Fruit fly (Drosophila melanogaster): Measurements from ENCODE around the gene Semp1.

The Semp1 gene

DNA sequence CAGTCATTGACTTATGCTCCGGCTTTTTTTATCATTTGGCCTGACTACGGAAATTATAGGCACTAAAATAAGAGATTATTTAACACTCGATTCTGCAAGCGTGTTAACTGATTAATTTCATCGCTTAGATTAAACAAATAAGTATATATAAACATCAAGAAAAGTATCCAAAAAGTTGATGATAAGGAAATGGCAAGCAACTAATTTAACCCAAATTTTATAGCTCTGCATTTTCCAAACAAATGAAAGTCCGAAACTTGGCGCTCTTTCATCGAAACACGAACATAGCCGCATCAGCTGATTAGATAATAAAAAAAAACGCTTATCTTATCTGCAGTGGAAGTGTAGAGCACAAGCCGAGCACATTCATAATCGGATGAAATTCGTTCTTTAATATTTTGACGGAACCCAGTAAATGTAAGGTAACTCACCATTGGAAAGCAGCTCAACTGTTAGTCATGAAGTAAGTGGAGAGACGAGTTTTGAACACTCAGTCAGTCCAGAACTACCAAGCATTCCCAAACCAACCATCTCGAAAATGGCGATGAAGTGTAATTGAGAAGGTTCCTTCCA, 16.5 kb upstream of the Semp1 start, which contains the start of gene CG18480:
Gene CG18480 (plus strand): TSS at position 407 of the 573 bp plus-strand sequence.
- TF ChIP-seq Abd-B (GFP tag; optimal IDR thresholded peaks at IDR 0.05) = no peak
- no peak for TF ChIP-seq jim (GFP tag; optimal IDR thresholded peaks at IDR 0.05)
- peak; percentile 68 for TF ChIP-seq ey (GFP tag; optimal IDR thresholded peaks at IDR 0.05)
- TF ChIP-seq woc (GFP tag; optimal IDR thresholded peaks at IDR 0.05) = peak; percentile 48
- no peak for TF ChIP-seq sage (GFP tag; optimal IDR thresholded peaks at IDR 0.05)
- no peak for TF ChIP-seq CrebA (GFP tag; optimal IDR thresholded peaks at IDR 0.05; ENCODE audit: borderline replicate concordance)
- TF ChIP-seq Hnf4 (GFP tag; optimal IDR thresholded peaks at IDR 0.05) = peak; percentile 57
- peak; percentile 66 for TF ChIP-seq br (GFP tag; optimal IDR thresholded peaks at IDR 0.05)
- no peak for TF ChIP-seq GATAd (GFP tag; optimal IDR thresholded peaks at IDR 0.05)
- TF ChIP-seq Rel (GFP tag; optimal IDR thresholded peaks at IDR 0.05) = no peak
- no peak for TF ChIP-seq Rel (tag; optimal IDR thresholded peaks at IDR 0.05)
- no peak for TF ChIP-seq sv (GFP tag; optimal IDR thresholded peaks at IDR 0.05)
- peak; percentile 76 for TF ChIP-seq rgr (GFP tag; optimal IDR thresholded peaks at IDR 0.05)
- TF ChIP-seq brk (GFP tag; optimal IDR thresholded peaks at IDR 0.05) = peak; percentile 58
- TF ChIP-seq N (GFP tag; optimal IDR thresholded peaks at IDR 0.05) = no peak
- peak; percentile 6 for TF ChIP-seq dmrt93B (GFP tag; optimal IDR thresholded peaks at IDR 0.05)
- TF ChIP-seq Mio (GFP tag; optimal IDR thresholded peaks at IDR 0.05) = no peak
- TF ChIP-seq fru (GFP tag; optimal IDR thresholded peaks at IDR 0.05) = peak; percentile 74
- no peak for TF ChIP-seq usp (GFP tag; optimal IDR thresholded peaks at IDR 0.05)
- TF ChIP-seq Dfd (GFP tag; optimal IDR thresholded peaks at IDR 0.05) = no peak
- peak; percentile 48 for TF ChIP-seq Sp1 (GFP tag; optimal IDR thresholded peaks at IDR 0.05)
- TF ChIP-seq h (GFP tag; optimal IDR thresholded peaks at IDR 0.05) = peak; percentile 79
- peak in 1 of 2 experiments; percentile 82 for TF ChIP-seq foxo (GFP tag; optimal IDR thresholded peaks at IDR 0.05)
- peak; percentile 59 for TF ChIP-seq OdsH (GFP tag; optimal IDR thresholded peaks at IDR 0.05)
- TF ChIP-seq Vsx2 (GFP tag; optimal IDR thresholded peaks at IDR 0.05; ENCODE audit: partially characterized antibody) = no peak
- no peak for TF ChIP-seq CG9705 (GFP tag; optimal IDR thresholded peaks at IDR 0.05)
- no peak for TF ChIP-seq Myc (optimal IDR thresholded peaks at IDR 0.05)
- TF ChIP-seq psq (GFP tag; optimal IDR thresholded peaks at IDR 0.05) = no peak
- no peak for TF ChIP-seq pan (optimal IDR thresholded peaks at IDR 0.05)
- TF ChIP-seq Jra (GFP tag; optimal IDR thresholded peaks at IDR 0.05) = peak; percentile 64
- TF ChIP-seq HLH106 (tag; optimal IDR thresholded peaks at IDR 0.05) = peak; percentile 54
- peak; percentile 16 for TF ChIP-seq tai (GFP tag; optimal IDR thresholded peaks at IDR 0.05)
- no peak for TF ChIP-seq lola (GFP tag; optimal IDR thresholded peaks at IDR 0.05)
- TF ChIP-seq Hr83 (GFP tag; optimal IDR thresholded peaks at IDR 0.05; ENCODE audit: poor library complexity, severe bottlenecking) = peak; percentile 35

- TF ChIP-seq woc (GFP tag; optimal IDR thresholded peaks at IDR 0.05) (no peak), dl (GFP tag; optimal IDR thresholded peaks at IDR 0.05; ENCODE audit: insufficient read depth in 1 of 2, partially characterized antibody in 2 of 2) (no peak), h (GFP tag; optimal IDR thresholded peaks at IDR 0.05) (no peak), Vsx2 (GFP tag; optimal IDR thresholded peaks at IDR 0.05; ENCODE audit: partially characterized antibody) (no peak), psq (GFP tag; optimal IDR thresholded peaks at IDR 0.05) (no peak), Hnf4 (GFP tag; optimal IDR thresholded peaks at IDR 0.05) (no peak), Abd-B (GFP tag; optimal IDR thresholded peaks at IDR 0.05) (no peak), Dif (GFP tag; optimal IDR thresholded peaks at IDR 0.05; ENCODE audit: partially characterized antibody) (no peak), HLH106 (tag; optimal IDR thresholded peaks at IDR 0.05) (no peak), rgr (GFP tag; optimal IDR thresholded peaks at IDR 0.05) (no peak), Hr78 (GFP tag; optimal IDR thresholded peaks at IDR 0.05) (no peak), CrebA (GFP tag; optimal IDR thresholded peaks at IDR 0.05; ENCODE audit: borderline replicate concordance) (no peak), CG32264 (GFP tag; optimal IDR thresholded peaks at IDR 0.05) (no peak), sage (GFP tag; optimal IDR thresholded peaks at IDR 0.05) (no peak), Myc (optimal IDR thresholded peaks at IDR 0.05) (no peak), fru (GFP tag; optimal IDR thresholded peaks at IDR 0.05) (no peak), dmrt93B (GFP tag; optimal IDR thresholded peaks at IDR 0.05) (no peak), tai (GFP tag; optimal IDR thresholded peaks at IDR 0.05) (no peak), ey (GFP tag; optimal IDR thresholded peaks at IDR 0.05) (no peak), sv (GFP tag; optimal IDR thresholded peaks at IDR 0.05) (no peak)
These were observed 15.2 kb upstream of the Semp1 start, which contains the start of gene CG7631 for dm6 chr2L:15628378-15628777. Gene CG7631, plus strand, starts transcription at chr2L:15628678.

Data from whole organism, wandering third instar larva.